Worm (Caenorhabditis elegans) whole organism, young adult: ENCODE measurements around the gene B0280.7.

Experiments
- B0019.2 ChIP-seq: fragments of 200-800 bp; sonication (Bioruptor generic); conservative IDR thresholded peaks from 2 replicates; pipeline ENCODE4 v1.3.6; 2022; ENCODE audit warnings: missing genetic modification reagents, missing genetic modification characterization, missing compliant biosample characterization
- C06A6.2 ChIP-seq: fragments of 200-800 bp; sonication (Bioruptor generic); conservative IDR thresholded peaks from 2 replicates; pipeline ENCODE4 v1.3.6; 2022; ENCODE audit warnings: missing genetic modification characterization, missing compliant biosample characterization
- C17E4.6 ChIP-seq: fragments of 200-800 bp; sonication (Bioruptor generic); IDR thresholded peaks from 2 replicates; pipeline ENCODE4 v1.3.6; 2022; ENCODE audit warnings: missing genetic modification reagents, missing genetic modification characterization, missing compliant biosample characterization
- F10E7.11 ChIP-seq: sonication (generic microtip); optimal IDR thresholded peaks from 2 replicates; lab custom pipeline; 2017; ENCODE audit warnings: mild to moderate bottlenecking, missing genetic modification characterization, moderate library complexity, missing compliant biosample characterization
- F57A8.1 ChIP-seq: fragments of 200-800 bp; sonication (Bioruptor generic); optimal IDR thresholded peaks from 2 replicates; lab custom pipeline; 2018; ENCODE audit warnings: mild to moderate bottlenecking, missing genetic modification characterization, moderate library complexity, missing compliant biosample characterization
- T07F8.4 ChIP-seq: sonication (generic microtip); optimal IDR thresholded peaks from 2 replicates; lab custom pipeline; 2016; ENCODE audit warnings: mild to moderate bottlenecking, missing genetic modification characterization, moderate library complexity, missing compliant biosample characterization
- T26A5.8 ChIP-seq: sonication (generic microtip); optimal IDR thresholded peaks from 2 replicates; lab custom pipeline; 2016; ENCODE audit warnings: missing genetic modification characterization, missing compliant biosample characterization
- Y53G8AR.9 ChIP-seq: fragments of 200-800 bp; sonication (Bioruptor generic); conservative IDR thresholded peaks from 2 replicates; pipeline ENCODE4 v1.3.6; 2022; ENCODE audit warnings: missing genetic modification reagents, missing genetic modification characterization, missing compliant biosample characterization
- Y67H2A.10 ChIP-seq: fragments of 200-800 bp; sonication (Bioruptor generic); conservative IDR thresholded peaks from 2 replicates; pipeline ENCODE4 v1.3.6; 2022; ENCODE audit warnings: missing genetic modification reagents, missing genetic modification characterization, missing compliant biosample characterization
- Y79H2A.3 ChIP-seq: fragments of 200-800 bp; sonication (Bioruptor generic); conservative IDR thresholded peaks from 2 replicates; pipeline ENCODE4 v1.3.6; 2022; ENCODE audit warnings: missing genetic modification reagents, missing genetic modification characterization, missing compliant biosample characterization
- akir-1 ChIP-seq: fragments of 200-800 bp; sonication (Bioruptor generic); optimal IDR thresholded peaks from 2 replicates; lab custom pipeline; 2018; ENCODE audit warnings: mild to moderate bottlenecking, missing genetic modification characterization, moderate library complexity, missing compliant biosample characterization
- aptf-3 ChIP-seq: fragments of 200-800 bp; sonication (Bioruptor generic); IDR thresholded peaks from 2 replicates; pipeline ENCODE4 v1.3.6; 2022; ENCODE audit warnings: missing genetic modification characterization, missing compliant biosample characterization
- attf-3 ChIP-seq: fragments of 200-800 bp; sonication (Bioruptor generic); conservative IDR thresholded peaks from 2 replicates; pipeline ENCODE4 v1.3.6; 2022; ENCODE audit warnings: missing genetic modification reagents, missing genetic modification characterization, missing compliant biosample characterization
- attf-6 ChIP-seq: fragments of 200-800 bp; sonication (Bioruptor generic); IDR thresholded peaks from 2 replicates; pipeline ENCODE4 v1.3.6; 2022; ENCODE audit warnings: missing genetic modification reagents, missing genetic modification characterization, missing compliant biosample characterization
- bed-2 ChIP-seq: fragments of 200-800 bp; sonication (Bioruptor generic); IDR thresholded peaks from 2 replicates; pipeline ENCODE4 v1.3.6; 2022; ENCODE audit warnings: missing genetic modification reagents, missing genetic modification characterization, missing compliant biosample characterization
- ceh-100 ChIP-seq: fragments of 200-800 bp; sonication (Bioruptor generic); IDR thresholded peaks from 2 replicates; pipeline ENCODE4 v1.3.6; 2022; ENCODE audit warnings: missing genetic modification reagents, missing genetic modification characterization, missing compliant biosample characterization
- chd-7 ChIP-seq: sonication (generic microtip); optimal IDR thresholded peaks from 2 replicates; lab custom pipeline; 2016; ENCODE audit warnings: mild to moderate bottlenecking, missing genetic modification characterization, moderate library complexity, missing compliant biosample characterization
- dpl-1 ChIP-seq: fragments of 150-350 bp; optimal IDR thresholded peaks from 2 replicates; lab custom pipeline; 2014; ENCODE audit warnings: missing biosample characterization, missing genetic modification reagents, missing genetic modification characterization
- egl-18 ChIP-seq: fragments of 200-800 bp; sonication (Bioruptor generic); IDR thresholded peaks from 2 replicates; pipeline ENCODE4 v1.3.6; 2022; ENCODE audit warnings: missing genetic modification reagents, missing genetic modification characterization, missing compliant biosample characterization
- egl-44 ChIP-seq: fragments of 200-800 bp; sonication (Bioruptor generic); IDR thresholded peaks from 2 replicates; pipeline ENCODE4 v1.3.6; 2022; ENCODE audit warnings: missing genetic modification reagents, missing genetic modification characterization, missing compliant biosample characterization
- fkh-3 ChIP-seq: sonication (generic microtip); optimal IDR thresholded peaks from 2 replicates; lab custom pipeline; 2016; ENCODE audit warnings: mild to moderate bottlenecking, missing genetic modification characterization, missing compliant biosample characterization
- hlh-26 ChIP-seq: fragments of 200-800 bp; sonication (Bioruptor generic); conservative IDR thresholded peaks from 2 replicates; pipeline ENCODE4 v1.3.6; 2022; ENCODE audit warnings: missing genetic modification reagents, missing genetic modification characterization, missing compliant biosample characterization
- let-607 ChIP-seq, 2 experiments: fragments of 200-800 bp in 1 of 2; sonication (Bioruptor generic) in 1 of 2; sonication (generic microtip) in 1 of 2; optimal IDR thresholded peaks; 2 replicates each; lab custom pipeline; 2016 to 2018; ENCODE audit warnings: mild to moderate bottlenecking in 2 of 2, missing compliant biosample characterization in 2 of 2, missing genetic modification characterization in 2 of 2, moderate library complexity in 2 of 2, missing genotype in 1 of 2
- lin-26 ChIP-seq: fragments of 200-800 bp; sonication (Bioruptor generic); IDR thresholded peaks from 2 replicates; pipeline ENCODE4 v1.3.6; 2022; ENCODE audit warnings: missing genetic modification reagents, missing genetic modification characterization, missing compliant biosample characterization
- lir-1 ChIP-seq: fragments of 200-800 bp; sonication (Bioruptor generic); conservative IDR thresholded peaks from 2 replicates; pipeline ENCODE4 v1.3.6; 2022; ENCODE audit warnings: missing genetic modification reagents, missing genetic modification characterization, missing compliant biosample characterization
- lsy-27 ChIP-seq: sonication (generic microtip); optimal IDR thresholded peaks from 2 replicates; lab custom pipeline; 2017; ENCODE audit warnings: missing genetic modification characterization, mild to moderate bottlenecking, missing compliant biosample characterization, antibody characterized with exemption, missing genotype, borderline replicate concordance; ENCODE audit not compliant: insufficient read depth
- madf-3 ChIP-seq: fragments of 200-800 bp; sonication (Bioruptor generic); IDR thresholded peaks from 2 replicates; pipeline ENCODE4 v1.3.6; 2022; ENCODE audit warnings: missing genetic modification reagents, missing genetic modification characterization, missing compliant biosample characterization
- mcd-1 ChIP-seq: fragments of 200-800 bp; sonication (Bioruptor generic); IDR thresholded peaks from 2 replicates; pipeline ENCODE4 v1.3.6; 2022; ENCODE audit warnings: missing genetic modification reagents, missing genetic modification characterization, missing compliant biosample characterization
- nhr-120 ChIP-seq: fragments of 200-800 bp; sonication (Bioruptor generic); IDR thresholded peaks from 2 replicates; pipeline ENCODE4 v1.3.6; 2022; ENCODE audit warnings: missing genetic modification characterization, missing compliant biosample characterization
- pbrm-1 ChIP-seq: fragments of 200-800 bp; sonication (Bioruptor generic); IDR thresholded peaks from 2 replicates; pipeline ENCODE4 v1.3.6; 2022; ENCODE audit warnings: missing genetic modification reagents, missing genetic modification characterization, missing compliant biosample characterization
- rcor-1 ChIP-seq: fragments of 200-800 bp; sonication (Bioruptor generic); IDR thresholded peaks from 2 replicates; pipeline ENCODE4 v1.3.6; 2022; ENCODE audit warnings: missing genetic modification reagents, missing genetic modification characterization, missing compliant biosample characterization
- sptf-2 ChIP-seq: fragments of 200-800 bp; sonication (Bioruptor generic); optimal IDR thresholded peaks from 2 replicates; lab custom pipeline; 2018; ENCODE audit warnings: mild to moderate bottlenecking, missing genetic modification characterization, missing compliant biosample characterization
- tbp1 ChIP-seq: fragments of 200-800 bp; sonication (Bioruptor generic); optimal IDR thresholded peaks from 2 replicates; lab custom pipeline; 2018; ENCODE audit warnings: mild to moderate bottlenecking, missing genetic modification characterization, missing compliant biosample characterization
- tbx-9 ChIP-seq: sonication (generic microtip); optimal IDR thresholded peaks from 2 replicates; lab custom pipeline; 2016; ENCODE audit warnings: borderline replicate concordance, missing genetic modification characterization, inconsistent platforms, missing compliant biosample characterization
- unc-62 ChIP-seq: fragments of 150-350 bp; optimal IDR thresholded peaks from 2 replicates; lab custom pipeline; 2014; ENCODE audit warnings: missing biosample characterization, missing genetic modification reagents, missing genetic modification characterization
- xnd-1 ChIP-seq: sonication (generic microtip); optimal IDR thresholded peaks from 2 replicates; lab custom pipeline; 2016; ENCODE audit warnings: missing genotype, missing genetic modification reagents, missing genetic modification characterization, missing compliant biosample characterization
- zfh-2 ChIP-seq: fragments of 200-800 bp; sonication (Bioruptor generic); conservative IDR thresholded peaks from 2 replicates; pipeline ENCODE4 v1.3.6; 2022; ENCODE audit warnings: missing genetic modification reagents, missing genetic modification characterization, missing compliant biosample characterization
- zim-3 ChIP-seq: sonication (generic microtip); optimal IDR thresholded peaks from 2 replicates; lab custom pipeline; 2017; ENCODE audit warnings: mild to moderate bottlenecking, missing genetic modification characterization, moderate library complexity, missing compliant biosample characterization
- ztf-25 ChIP-seq: fragments of 200-800 bp; sonication (Bioruptor generic); IDR thresholded peaks from 2 replicates; pipeline ENCODE4 v1.3.6; 2022; ENCODE audit warnings: missing genetic modification reagents, missing genetic modification characterization, missing compliant biosample characterization
- ztf-28 ChIP-seq: fragments of 200-800 bp; sonication (Bioruptor generic); IDR thresholded peaks from 2 replicates; pipeline ENCODE4 v1.3.6; 2022; ENCODE audit warnings: missing genetic modification reagents, missing genetic modification characterization, missing compliant biosample characterization
- ztf-3 ChIP-seq: fragments of 200-800 bp; sonication (Bioruptor generic); optimal IDR thresholded peaks from 2 replicates; lab custom pipeline; 2018; ENCODE audit warnings: mild to moderate bottlenecking, missing genetic modification characterization, missing compliant biosample characterization

B0280.7 gene

ce11 chrIII:7111793-7112192 lies at the start of gene B0280.7:
B0280.7 (minus strand) TSS chrIII:7111893.
- 0 out of 2 replicates have a peak, but pooled peaks have one; percentile 18 for TF ChIP-seq lin-26
- TF ChIP-seq pbrm-1 (GFP tag; lab: Robert Waterston, UW): no peak

- TF ChIP-seq sptf-2 (GFP tag; lab: Kevin White, UChicago): no peak
- no peak for TF ChIP-seq zim-3
- TF ChIP-seq fkh-3: no peak
- TF ChIP-seq hlh-26 (GFP tag; lab: Robert Waterston, UW): no peak
- no peak for TF ChIP-seq ztf-25 (GFP tag; lab: Robert Waterston, UW)
- no peak for TF ChIP-seq aptf-3 (GFP tag; lab: Robert Waterston, UW)
- no peak for TF ChIP-seq dpl-1 (GFP tag; lab: Kevin White, UChicago)
- TF ChIP-seq C17E4.6 (GFP tag; lab: Robert Waterston, UW): no peak
- TF ChIP-seq let-607 (tag; optimal IDR thresholded peaks at IDR 0.05; lab: Kevin White, UChicago): no peak
- TF ChIP-seq rcor-1 (GFP tag; lab: Robert Waterston, UW): no peak
- no peak for TF ChIP-seq B0019.2
- no peak for TF ChIP-seq ceh-100 (GFP tag; lab: Robert Waterston, UW)
- TF ChIP-seq zfh-2 (GFP tag; lab: Robert Waterston, UW): no peak
- no peak for TF ChIP-seq C06A6.2
- no peak for TF ChIP-seq attf-6
- TF ChIP-seq attf-3: no peak
- TF ChIP-seq Y67H2A.10 (GFP tag; lab: Robert Waterston, UW): no peak
These were observed 49.4 kb upstream of the B0280.7 start, which contains the start of gene rnp-7 for ce11 chrIII:7161055-7161454. rnp-7 (minus strand) TSS chrIII:7161155.

ce11 chrIII:7159246-7159645 lies 47.6 kb upstream of the B0280.7 start:
- TF ChIP-seq zim-3: no peak
- TF ChIP-seq tbx-9 (tag; lab: Kevin White, UChicago): no peak
- TF ChIP-seq madf-3 (GFP tag; lab: Robert Waterston, UW): no peak

- TF ChIP-seq egl-44 (GFP tag; lab: Robert Waterston, UW) (no peak), madf-3 (GFP tag; lab: Robert Waterston, UW) (peak; percentile 73; the same call in 1 of the 2 replicates)
These were observed 47.0 kb upstream of the B0280.7 start, which contains the start of gene nuo-4 for ce11 chrIII:7158709-7159108. nuo-4 (minus strand) TSS chrIII:7158809.

ce11 chrIII:7155631-7156030 lies 43.9 kb upstream of the B0280.7 start:
- TF ChIP-seq egl-18: no peak
- peak; percentile 29 for TF ChIP-seq unc-62 (GFP tag; lab: Kevin White, UChicago)
- no peak for TF ChIP-seq ztf-25 (GFP tag; lab: Robert Waterston, UW)
- TF ChIP-seq Y79H2A.3: 0 out of 2 replicates have a peak, but pooled peaks have one; percentile 44
- TF ChIP-seq bed-2 (GFP tag; lab: Robert Waterston, UW): no peak
- TF ChIP-seq Y53G8AR.9: peak; percentile 59
- peak; percentile 4 for TF ChIP-seq T07F8.4
- TF ChIP-seq C06A6.2: peak; percentile 82
- peak; percentile 51 for TF ChIP-seq tbp1
- TF ChIP-seq rcor-1 (GFP tag; lab: Robert Waterston, UW): peak; percentile 30; the same call in 1 of the 2 replicates
- TF ChIP-seq akir-1: no peak
- no peak for TF ChIP-seq F10E7.11 (tag; lab: Kevin White, UChicago)
- TF ChIP-seq ztf-28: no peak
- peak; percentile 87 for TF ChIP-seq chd-7 (tag; lab: Kevin White, UChicago)
- TF ChIP-seq lir-1 (GFP tag; lab: Robert Waterston, UW): peak; percentile 33; the same call in 1 of the 2 replicates
- peak; percentile 82 for TF ChIP-seq pbrm-1 (GFP tag; lab: Robert Waterston, UW)
- TF ChIP-seq F57A8.1 (GFP tag; lab: Kevin White, UChicago): no peak
- no peak for TF ChIP-seq aptf-3 (GFP tag; lab: Robert Waterston, UW)
- no peak for TF ChIP-seq xnd-1 (tag; lab: Kevin White, UChicago)
- no peak for TF ChIP-seq T26A5.8 (tag; lab: Kevin White, UChicago)
- TF ChIP-seq nhr-120 (GFP tag; lab: Robert Waterston, UW): no peak
- TF ChIP-seq mcd-1 (GFP tag; lab: Robert Waterston, UW): peak; percentile 71
- TF ChIP-seq lsy-27: no peak
- peak; percentile 45 for TF ChIP-seq ztf-3 (GFP tag; lab: Kevin White, UChicago)
